Worm (Caenorhabditis elegans) whole organism, early embryonic: Measurements from ENCODE around the gene ehbp-1.

ENCODE experiments used
- B0310.2 ChIP-seq: sonication (generic microtip); optimal IDR thresholded peaks from 2 replicates; lab custom pipeline; 2016; ENCODE audit warnings: mild to moderate bottlenecking, missing genetic modification characterization, missing compliant biosample characterization
- F13C5.2 ChIP-seq: sonication (generic microtip); optimal IDR thresholded peaks from 2 replicates; lab custom pipeline; 2017; ENCODE audit warnings: mild to moderate bottlenecking, missing genetic modification characterization, inconsistent platforms, missing compliant biosample characterization
- aly-1 ChIP-seq: sonication (generic microtip); optimal IDR thresholded peaks from 2 replicates; lab custom pipeline; 2016; ENCODE audit warnings: missing genetic modification characterization, missing compliant biosample characterization
- ama-1 ChIP-seq: fragments of 150-350 bp; optimal IDR thresholded peaks from 2 replicates; lab custom pipeline; 2014
- ceh-36 ChIP-seq: sonication (generic microtip); optimal IDR thresholded peaks from 2 replicates; lab custom pipeline; 2016; ENCODE audit warnings: missing genetic modification characterization, inconsistent platforms, missing compliant biosample characterization
- hmbx-1 ChIP-seq: sonication (generic microtip); optimal IDR thresholded peaks from 2 replicates; lab custom pipeline; 2016; ENCODE audit warnings: mild to moderate bottlenecking, missing genetic modification characterization, missing compliant biosample characterization
- hmg-4 ChIP-seq: fragments of 200-800 bp; sonication (Bioruptor generic); optimal IDR thresholded peaks from 2 replicates; lab custom pipeline; 2018; ENCODE audit warnings: mild to moderate bottlenecking, missing genetic modification characterization, missing compliant biosample characterization
- hnd-1 ChIP-seq: sonication (generic microtip); optimal IDR thresholded peaks from 2 replicates; lab custom pipeline; 2016; ENCODE audit warnings: missing genetic modification characterization, missing compliant biosample characterization
- pes-1 ChIP-seq: fragments of 200-800 bp; sonication (Bioruptor generic); IDR thresholded peaks from 2 replicates; pipeline ENCODE4 v1.3.6; 2022; ENCODE audit warnings: missing genetic modification reagents, missing genetic modification characterization, missing compliant biosample characterization
- scrt-1 ChIP-seq: fragments of 200-800 bp; sonication (Bioruptor generic); IDR thresholded peaks from 2 replicates; pipeline ENCODE4 v1.3.6; 2022; ENCODE audit warnings: missing genetic modification characterization, missing compliant biosample characterization
- tbx-11 ChIP-seq: fragments of 200-800 bp; sonication (Bioruptor generic); IDR thresholded peaks from 2 replicates; pipeline ENCODE4 v1.3.6; 2022; ENCODE audit warnings: missing genetic modification characterization, missing compliant biosample characterization
- tbx-37 ChIP-seq: fragments of 200-800 bp; sonication (Bioruptor generic); conservative IDR thresholded peaks from 2 replicates; pipeline ENCODE4 v1.3.6; 2022; ENCODE audit warnings: missing genetic modification reagents, missing genetic modification characterization, missing compliant biosample characterization
- tra-4 ChIP-seq: sonication (generic microtip); optimal IDR thresholded peaks from 2 replicates; lab custom pipeline; 2017; ENCODE audit warnings: missing genetic modification characterization, missing compliant biosample characterization

ce11 chrV:9536505-9536904 is 13.9 kb upstream of the ehbp-1 start, which contains the start of gene C50F4.4:
- no peak for TF ChIP-seq pes-1 (GFP tag; lab: Robert Waterston, UW)
- TF ChIP-seq ama-1: no peak
- no peak for TF ChIP-seq hmbx-1 (tag; lab: Kevin White, UChicago)
- no peak for TF ChIP-seq F13C5.2 (tag; lab: Kevin White, UChicago)
- TF ChIP-seq hnd-1 (tag; lab: Kevin White, UChicago): no peak
- TF ChIP-seq hmg-4 (GFP tag; lab: Kevin White, UChicago): no peak
- no peak for TF ChIP-seq tra-4 (tag; lab: Kevin White, UChicago)
- TF ChIP-seq scrt-1: no peak
- no peak for TF ChIP-seq tbx-37 (GFP tag; lab: Robert Waterston, UW)
- TF ChIP-seq ceh-36 (tag; lab: Kevin White, UChicago): no peak
- TF ChIP-seq tbx-11: no peak
- no peak for TF ChIP-seq B0310.2 (tag; lab: Kevin White, UChicago)
- no peak for TF ChIP-seq aly-1 (tag; lab: Kevin White, UChicago)
